Worm (Caenorhabditis elegans) whole organism, L4/young adult: ENCODE data around the gene Y22D7AL.9.

Experiments used
- W03F9.2 ChIP-seq: fragments of 150-350 bp; optimal IDR thresholded peaks from 2 replicates; lab custom pipeline; 2014; ENCODE audit warnings: missing biosample characterization, missing genetic modification characterization
- dao-5 ChIP-seq: sonication (generic microtip); optimal IDR thresholded peaks from 2 replicates; lab custom pipeline; 2016; ENCODE audit warnings: missing genotype, missing genetic modification characterization, moderate library complexity, missing compliant biosample characterization

- TF ChIP-seq dao-5 (tag; lab: Kevin White, UChicago) (peak; percentile 67), W03F9.2 (tag; lab: Kevin White, UChicago) (peak; percentile 93)
These were observed 5.1 kb upstream of the Y22D7AL.9 start, which contains the start of gene Y22D7AL.10 for ce11 chrIII:1618915-1619314.
